Fruit fly (Drosophila melanogaster) Kc167 (cell line): Measurements from ENCODE around the gene CG11726.

Experiments
- Myc ChIP-seq: fragments of >200 bp; optimal IDR thresholded peaks from 2 replicates; lab custom pipeline; 2017; ENCODE audit warnings: missing external identifiers
- Sin3A ChIP-seq: fragments of >200 bp; optimal IDR thresholded peaks from 2 replicates; lab custom pipeline; 2018; ENCODE audit warnings: missing external identifiers
- h ChIP-seq: fragments of >200 bp; optimal IDR thresholded peaks from 3 replicates; lab custom pipeline; 2018; ENCODE audit warnings: missing external identifiers
- insv ChIP-seq: fragments of >200 bp; optimal IDR thresholded peaks from 3 replicates; lab custom pipeline; 2018; ENCODE audit warnings: missing external identifiers
- psq ChIP-seq: fragments of >200 bp; optimal IDR thresholded peaks from 2 replicates; lab custom pipeline; 2017; ENCODE audit warnings: missing external identifiers
- ttk ChIP-seq: sonication (Bioruptor generic); optimal IDR thresholded peaks from 2 replicates; lab custom pipeline; 2017; ENCODE audit warnings: missing external identifiers

CG11726 gene

DNA sequence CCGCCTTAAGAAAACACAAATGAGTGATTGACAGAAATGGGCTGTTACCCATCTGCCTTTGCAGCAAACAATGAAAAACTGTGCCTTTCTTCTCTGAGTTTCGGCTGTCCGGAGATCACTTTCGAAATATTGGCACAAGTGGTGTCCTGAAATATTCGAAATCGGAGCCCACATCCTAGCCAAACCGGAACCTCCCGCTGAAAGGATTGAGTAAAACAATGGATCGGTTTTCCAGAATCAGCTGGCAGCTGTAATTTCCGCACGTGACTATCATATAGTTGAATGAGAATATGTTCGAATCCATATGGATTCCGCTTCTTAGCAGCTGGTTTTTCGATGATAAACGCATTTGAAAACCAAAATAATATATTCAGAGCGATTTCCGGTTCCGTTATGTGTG is 39.6 kb downstream of the CG11726 start:
- TF ChIP-seq ttk (lab: Kevin White, UChicago) (no peak), Sin3A (lab: Kevin White, UChicago) (no peak), Myc (lab: Kevin White, UChicago) (no peak), psq (no peak), insv (lab: Kevin White, UChicago) (no peak), h (lab: Kevin White, UChicago) (no peak)

DNA sequence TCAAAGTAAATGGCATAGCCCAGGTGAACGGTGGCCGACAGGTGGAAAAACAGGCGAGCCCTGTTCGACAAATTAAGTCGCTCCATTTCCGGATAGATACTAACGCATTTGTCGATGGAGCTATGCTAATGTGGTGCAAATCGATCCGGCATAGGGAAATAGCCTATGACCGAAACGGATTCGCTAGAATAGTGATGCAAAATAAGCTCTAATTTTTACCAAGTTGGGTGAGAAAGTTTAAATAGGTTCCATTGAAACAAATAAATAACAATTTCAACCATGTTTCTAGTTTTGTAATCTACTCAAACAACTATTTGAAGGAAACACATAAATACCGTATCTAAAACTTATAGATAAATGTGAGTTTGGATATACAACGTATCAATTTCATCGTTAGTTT is 40.9 kb downstream of the CG11726 start, which contains the start of gene CG6149:
CG6149 (minus strand) TSS at position 101 of the 400 bp plus-strand sequence.
- TF ChIP-seq ttk (lab: Kevin White, UChicago) (no peak), Sin3A (lab: Kevin White, UChicago) (no peak)

DNA sequence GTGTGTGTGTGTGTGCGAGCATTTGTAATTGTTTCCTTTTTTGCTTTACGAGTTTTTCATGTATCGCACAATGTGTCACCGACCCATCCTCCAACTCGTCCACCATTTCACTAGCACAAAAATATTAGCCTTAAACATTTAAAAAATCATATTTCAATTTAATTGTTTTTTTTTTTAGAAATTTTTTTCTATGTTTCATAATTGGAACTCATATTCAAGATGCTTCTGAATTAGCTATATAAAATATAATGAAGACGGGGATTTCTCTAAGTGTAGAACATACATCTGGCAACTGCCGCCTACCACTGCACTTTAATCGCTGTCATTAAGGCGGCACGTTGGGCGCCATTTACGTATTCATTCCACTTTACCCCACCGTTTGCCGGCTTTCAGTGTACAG is 45.1 kb downstream of the CG11726 start:
- no peak for TF ChIP-seq psq
- TF ChIP-seq insv (lab: Kevin White, UChicago), result no peak
- TF ChIP-seq Sin3A (lab: Kevin White, UChicago), result no peak
- no peak for TF ChIP-seq h (lab: Kevin White, UChicago)
- TF ChIP-seq ttk (lab: Kevin White, UChicago), result no peak
- no peak for TF ChIP-seq Myc (lab: Kevin White, UChicago)

DNA sequence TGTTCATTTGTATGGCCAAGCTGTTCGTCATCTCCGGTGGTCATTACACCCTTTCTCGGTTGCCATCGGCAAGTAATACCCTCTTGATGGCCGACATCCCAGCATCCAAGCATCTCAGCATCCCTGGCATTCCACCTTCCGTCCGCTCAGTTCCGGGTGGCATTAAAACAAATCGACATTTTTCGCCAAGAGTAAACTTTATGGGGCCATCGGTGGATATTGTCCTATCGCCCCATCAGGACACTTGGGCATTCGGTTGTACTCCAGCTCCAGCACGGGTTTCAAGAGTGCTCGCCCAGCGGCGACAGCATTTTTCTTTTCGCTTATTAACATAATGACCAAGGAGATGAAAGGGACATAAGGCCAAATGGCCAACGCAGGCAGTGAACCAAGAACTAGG is 45.8 kb downstream of the CG11726 start:
- TF ChIP-seq Sin3A (lab: Kevin White, UChicago), result no peak
- TF ChIP-seq h (lab: Kevin White, UChicago), result no peak
- no peak for TF ChIP-seq ttk (lab: Kevin White, UChicago)
- TF ChIP-seq psq, result no peak
- no peak for TF ChIP-seq insv (lab: Kevin White, UChicago)
- no peak for TF ChIP-seq Myc (lab: Kevin White, UChicago)

DNA sequence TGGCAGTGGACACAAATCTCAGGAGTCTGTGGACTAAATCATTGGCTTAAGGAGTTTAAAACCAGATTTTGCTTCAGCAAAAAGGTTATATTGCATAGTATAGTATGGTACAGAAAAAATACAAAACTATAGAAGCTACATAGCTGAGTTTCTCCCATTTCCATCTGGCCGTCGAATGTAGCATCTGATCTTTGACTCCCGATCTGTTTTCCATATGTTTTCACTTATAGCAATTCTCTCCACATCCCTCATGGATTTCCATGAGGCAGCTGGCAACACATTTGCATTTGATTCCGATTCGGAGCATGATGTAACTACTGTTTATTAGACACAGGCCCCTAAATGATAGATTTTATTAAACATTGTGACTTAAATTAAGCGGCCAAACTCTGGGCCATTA is 46.3 kb downstream of the CG11726 start:
- TF ChIP-seq psq (no peak), Sin3A (lab: Kevin White, UChicago) (no peak), ttk (lab: Kevin White, UChicago) (no peak), insv (lab: Kevin White, UChicago) (no peak), h (lab: Kevin White, UChicago) (no peak), Myc (lab: Kevin White, UChicago) (no peak)

DNA sequence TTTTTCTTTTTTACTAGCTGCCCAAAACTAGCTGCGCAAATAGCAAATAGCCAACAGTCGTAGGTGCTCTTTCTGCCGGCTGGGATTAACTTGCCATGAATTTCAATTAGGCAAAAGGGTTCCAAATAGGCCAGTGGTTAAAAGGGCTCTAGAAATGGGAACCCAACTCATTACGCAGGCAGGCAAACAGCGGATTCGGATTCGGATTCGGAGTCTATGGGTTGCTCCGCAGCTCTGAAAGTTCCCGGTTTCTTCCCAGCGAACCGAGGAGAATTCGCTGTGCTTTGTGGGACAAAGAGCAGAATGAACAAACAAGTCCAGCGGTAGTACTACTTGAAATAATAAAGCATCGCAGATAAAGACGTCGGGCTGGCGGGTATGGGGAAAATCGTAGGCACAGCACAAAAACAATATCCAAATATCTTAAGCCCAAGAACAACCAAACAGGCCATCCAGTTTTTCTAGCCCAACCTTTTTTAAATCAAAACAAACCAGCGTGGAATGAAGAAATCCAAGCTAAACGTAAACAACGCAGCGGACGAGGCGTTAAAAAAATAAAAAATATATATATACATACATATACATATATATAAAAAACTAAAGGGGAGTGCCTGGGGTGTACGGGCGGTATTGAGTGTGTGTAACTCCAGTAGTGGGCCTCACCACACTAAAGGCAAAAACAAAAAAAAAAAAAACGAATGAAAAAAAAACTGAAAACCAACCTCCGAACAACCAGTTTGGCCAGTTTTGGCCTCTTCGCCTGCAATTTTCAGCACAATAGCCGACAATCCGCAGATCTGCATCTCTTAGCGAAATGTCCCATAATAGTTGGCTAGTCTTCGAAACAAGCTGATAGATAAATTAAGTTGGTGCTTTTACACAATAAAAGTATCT is 47.6 kb downstream of the CG11726 start:
- TF ChIP-seq h (lab: Kevin White, UChicago) (no peak), Sin3A (lab: Kevin White, UChicago) (no peak), ttk (lab: Kevin White, UChicago) (no peak), psq (no peak), insv (lab: Kevin White, UChicago) (no peak), Myc (lab: Kevin White, UChicago) (no peak)

DNA sequence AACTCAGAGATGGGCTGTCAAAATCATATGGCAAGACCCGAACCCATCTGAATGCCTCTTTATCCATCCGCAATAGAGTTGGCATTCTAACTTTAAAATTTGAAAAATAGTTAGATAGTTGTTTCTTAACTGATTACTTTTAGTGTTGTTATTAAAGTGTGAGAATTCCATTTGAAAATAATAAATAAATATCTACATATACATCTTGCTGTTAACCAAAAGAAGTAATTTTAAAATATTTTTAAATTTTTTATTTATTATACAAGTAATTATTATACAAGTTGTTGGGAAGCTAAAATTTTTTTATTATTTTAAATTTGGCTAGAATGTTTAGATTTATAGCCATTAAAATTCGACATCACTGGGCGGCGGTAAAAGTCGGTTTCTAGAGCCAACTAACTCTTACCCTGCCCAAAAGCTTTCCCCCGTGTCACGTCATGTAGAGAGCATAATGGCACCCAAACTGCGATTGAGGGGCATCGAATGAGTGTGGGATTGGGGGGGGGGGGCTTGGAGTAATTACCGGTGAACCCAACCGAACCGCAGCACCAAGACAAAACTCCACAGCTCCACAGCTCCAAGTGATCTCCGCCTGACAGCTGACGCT is 49.1 kb downstream of the CG11726 start:
- TF ChIP-seq h (lab: Kevin White, UChicago), result no peak
- no peak for TF ChIP-seq Myc (lab: Kevin White, UChicago)
- no peak for TF ChIP-seq ttk (lab: Kevin White, UChicago)
- TF ChIP-seq Sin3A (lab: Kevin White, UChicago), result no peak
- TF ChIP-seq psq, result no peak
- TF ChIP-seq insv (lab: Kevin White, UChicago), result no peak

DNA sequence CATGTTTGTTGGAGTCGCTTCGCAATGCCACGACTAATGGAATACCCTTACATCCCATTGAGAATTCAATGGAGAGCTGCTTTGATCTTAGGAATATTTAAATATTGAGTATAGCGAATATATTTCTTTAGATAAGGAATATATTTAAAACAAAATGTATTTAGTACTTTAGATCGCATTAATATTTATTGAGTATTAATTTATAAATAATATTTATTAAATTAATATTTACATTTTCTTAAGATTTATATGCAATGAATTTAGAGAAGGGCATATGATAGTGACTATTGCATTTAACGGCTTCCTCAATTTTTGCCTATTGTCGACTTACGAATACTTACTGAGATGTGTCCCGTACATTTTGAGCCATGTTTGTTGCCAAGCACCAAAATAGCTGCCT is 49.7 kb downstream of the CG11726 start:
- TF ChIP-seq psq (no peak), Myc (lab: Kevin White, UChicago) (no peak), insv (lab: Kevin White, UChicago) (no peak), Sin3A (lab: Kevin White, UChicago) (no peak), ttk (lab: Kevin White, UChicago) (no peak), h (lab: Kevin White, UChicago) (no peak)

DNA sequence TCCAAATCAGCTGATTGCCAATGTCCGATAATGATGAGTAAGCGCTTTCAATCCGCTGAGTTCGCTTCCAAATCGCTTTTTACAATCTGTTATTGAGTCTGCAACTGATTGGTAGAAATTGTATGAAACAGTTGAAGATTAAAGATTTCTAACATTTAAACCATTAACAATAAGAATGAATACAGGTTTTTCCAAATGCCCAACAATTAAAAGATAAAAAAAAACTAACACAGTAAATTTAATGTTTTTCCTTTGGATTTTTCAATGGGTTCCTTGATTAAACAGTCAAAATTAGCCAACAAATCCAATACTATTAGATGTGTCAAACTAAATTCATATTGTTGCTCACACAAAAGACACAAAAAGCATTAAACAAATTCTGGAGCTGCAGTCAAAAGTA is 50.4 kb downstream of the CG11726 start, which contains the start of gene CG7557:
CG7557 (plus strand) TSS at position 301 of the 400 bp plus-strand sequence.
- no peak for TF ChIP-seq Sin3A (lab: Kevin White, UChicago)
- TF ChIP-seq h (lab: Kevin White, UChicago), result no peak
- no peak for TF ChIP-seq Myc (lab: Kevin White, UChicago)
- no peak for TF ChIP-seq insv (lab: Kevin White, UChicago)
- TF ChIP-seq ttk (lab: Kevin White, UChicago), result no peak
- no peak for TF ChIP-seq psq
